Worm (Caenorhabditis elegans) whole organism, late embryonic: Measurements from ENCODE around the gene F48G7.5.

ENCODE experiments used
- dve-1 ChIP-seq: sonication (generic microtip); optimal IDR thresholded peaks from 2 replicates; lab custom pipeline; 2017; ENCODE audit warnings: antibody characterized with exemption, mild to moderate bottlenecking, missing genetic modification characterization, missing compliant biosample characterization
- npax-4 ChIP-seq: sonication (generic microtip); optimal IDR thresholded peaks from 2 replicates; lab custom pipeline; 2016; ENCODE audit warnings: missing genetic modification characterization, missing compliant biosample characterization

- TF ChIP-seq dve-1 (tag; lab: Kevin White, UChicago) (no peak), npax-4 (no peak)
Measured at ce11 chrV:596923-597322, 25.8 kb downstream of the F48G7.5 start.
